Worm (Caenorhabditis elegans) whole organism, late embryonic: Measurements from ENCODE around the gene C09B9.1.

Experiments used
- F13H6.1 ChIP-seq: sonication (generic microtip); optimal IDR thresholded peaks from 2 replicates; lab custom pipeline; 2016; ENCODE audit warnings: missing genetic modification characterization, missing compliant biosample characterization
- fax-1 ChIP-seq: sonication (generic microtip); optimal IDR thresholded peaks from 2 replicates; lab custom pipeline; 2016; ENCODE audit warnings: missing genotype, missing genetic modification characterization, missing compliant biosample characterization

DNA sequence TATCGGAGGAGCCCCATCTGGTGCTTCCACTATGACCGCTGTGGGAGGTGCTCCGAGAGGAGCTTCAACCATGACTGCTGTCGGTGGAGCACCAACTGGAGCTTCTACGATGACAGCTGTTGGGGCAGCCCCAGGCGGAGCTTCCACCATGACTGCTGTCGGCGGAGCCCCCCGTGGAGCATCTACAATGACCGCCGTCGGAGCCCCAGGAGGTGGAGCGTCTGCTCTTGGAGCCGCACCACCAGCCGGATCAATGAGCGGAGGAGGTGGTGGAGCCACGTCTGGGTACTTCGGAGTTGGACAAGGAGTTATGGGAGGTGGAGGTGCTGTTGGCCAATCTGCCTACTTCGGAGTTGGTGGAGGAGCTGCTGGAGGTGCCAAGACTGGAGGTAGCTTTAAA, 40.6 kb upstream of the C09B9.1 start:
- TF ChIP-seq F13H6.1 (tag; lab: Kevin White, UChicago) (no peak), fax-1 (tag; lab: Kevin White, UChicago) (no peak)
